Fruit fly (Drosophila melanogaster): ENCODE data around the gene CG43082.

The CG43082 gene

DNA sequence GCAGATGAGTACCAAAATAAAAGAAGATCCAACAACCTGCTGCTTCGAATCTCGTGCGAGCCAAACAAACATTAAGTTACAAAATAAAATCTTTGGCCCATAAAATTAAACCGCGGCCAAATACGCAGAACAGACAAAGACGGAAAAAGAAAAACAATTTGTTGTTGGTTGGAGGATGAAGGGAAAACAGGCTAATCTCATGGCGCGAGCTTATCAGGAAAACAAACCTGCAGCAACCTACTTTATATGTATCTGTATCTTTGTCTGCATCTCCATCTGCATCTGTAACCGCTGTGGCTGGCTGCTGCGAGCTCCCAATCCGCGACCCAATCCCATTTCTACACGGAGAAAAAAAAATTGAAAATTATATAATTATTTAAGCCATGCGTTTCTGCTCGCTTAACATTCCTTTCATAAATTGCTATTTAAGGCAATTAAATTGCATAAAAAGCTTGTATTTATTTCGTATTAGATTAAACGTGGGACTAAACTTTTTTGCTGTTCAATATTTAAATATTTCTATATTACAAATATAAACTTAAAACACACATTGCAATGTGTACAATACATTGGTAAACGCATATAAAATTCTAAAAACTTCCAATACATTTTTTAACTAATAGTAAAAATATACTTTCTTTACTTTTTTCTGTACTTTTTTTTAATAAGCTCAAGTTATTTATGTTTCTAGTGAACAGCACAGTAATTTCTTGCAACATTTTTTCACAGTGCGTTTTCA lies 31.3 kb downstream of the CG43082 start (continued):
- TF ChIP-seq Poxn (GFP tag; IDR thresholded peaks at IDR 0.05) (no peak), Nf-YC (tag; optimal IDR thresholded peaks at IDR 0.05) (no peak), shn (GFP tag; optimal IDR thresholded peaks at IDR 0.05) (no peak), CG11456 (GFP tag; IDR thresholded peaks at IDR 0.05) (no peak), Antp (GFP tag; optimal IDR thresholded peaks at IDR 0.05) (no peak), Awh (GFP tag; IDR thresholded peaks at IDR 0.05) (no peak), ATbp (GFP tag; optimal IDR thresholded peaks at IDR 0.05) (no peak), MBD-R2 (GFP tag; IDR thresholded peaks at IDR 0.05) (no peak), CG4617 (GFP tag; optimal IDR thresholded peaks at IDR 0.05; ENCODE audit: borderline replicate concordance) (no peak), CG10431 (GFP tag; optimal IDR thresholded peaks at IDR 0.05) (no peak), NK7.1 (GFP tag; optimal IDR thresholded peaks at IDR 0.05) (no peak), Asciz (GFP tag; optimal IDR thresholded peaks at IDR 0.05) (peak; percentile 43), zen (tag; optimal IDR thresholded peaks at IDR 0.05) (no peak), CG3847 (GFP tag; IDR thresholded peaks at IDR 0.05) (no peak), tio (GFP tag; optimal IDR thresholded peaks at IDR 0.05) (peak; percentile 54), CG14667 (GFP tag; IDR thresholded peaks at IDR 0.05) (no peak), C15 (GFP tag; IDR thresholded peaks at IDR 0.05) (no peak), Bteb2 (GFP tag; optimal IDR thresholded peaks at IDR 0.05) (no peak), CG13123 (GFP tag; optimal IDR thresholded peaks at IDR 0.05) (no peak), trem (tag; optimal IDR thresholded peaks at IDR 0.05) (peak; percentile 35), Taf1 (GFP tag; IDR thresholded peaks at IDR 0.05) (no peak), CG8924 (tag; optimal IDR thresholded peaks at IDR 0.05) (peak; percentile 39), CG3163 (GFP tag; optimal IDR thresholded peaks at IDR 0.05) (no peak), CG4730 (GFP tag; IDR thresholded peaks at IDR 0.05) (no peak), BEAF-32 (GFP tag; optimal IDR thresholded peaks at IDR 0.05) (no peak), CoRest (tag; optimal IDR thresholded peaks at IDR 0.05) (peak; percentile 47), CG6683 (GFP tag; optimal IDR thresholded peaks at IDR 0.05) (no peak), D19A (tag; optimal IDR thresholded peaks at IDR 0.05) (peak; percentile 47), CG34224 (GFP tag; IDR thresholded peaks at IDR 0.05; ENCODE audit: partially characterized antibody) (no peak), klu (GFP tag; IDR thresholded peaks at IDR 0.05) (no peak), CG8290 (GFP tag; optimal IDR thresholded peaks at IDR 0.05) (no peak), CG8290 (tag; optimal IDR thresholded peaks at IDR 0.05) (no peak), Sry-β (GFP tag; optimal IDR thresholded peaks at IDR 0.05) (no peak), jumu (GFP tag; optimal IDR thresholded peaks at IDR 0.05) (no peak), Dip2 (GFP tag; IDR thresholded peaks at IDR 0.05) (no peak), cato (GFP tag; optimal IDR thresholded peaks at IDR 0.05; ENCODE audit: borderline replicate concordance) (no peak), CrebB (tag; optimal IDR thresholded peaks at IDR 0.05) (no peak), CG9727 (GFP tag; optimal IDR thresholded peaks at IDR 0.05) (peak; percentile 72), CG12942 (GFP tag; optimal IDR thresholded peaks at IDR 0.05) (no peak), CG10543 (GFP tag; optimal IDR thresholded peaks at IDR 0.05) (no peak), Atf3 (GFP tag; optimal IDR thresholded peaks at IDR 0.05) (no peak), Eip74EF (GFP tag; optimal IDR thresholded peaks at IDR 0.05) (peak in 1 of 2 experiments; percentile 29), CG2712 (tag; optimal IDR thresholded peaks at IDR 0.05) (peak; percentile 68), CG7556 (GFP tag; optimal IDR thresholded peaks at IDR 0.05) (peak; percentile 38), CG16813 (GFP tag; IDR thresholded peaks at IDR 0.05; ENCODE audit: partially characterized antibody) (no peak), ara (GFP tag; IDR thresholded peaks at IDR 0.05) (no peak), twi (tag; optimal IDR thresholded peaks at IDR 0.05) (no peak), corto (GFP tag; optimal IDR thresholded peaks at IDR 0.05) (no peak), esg (GFP tag; conservative IDR thresholded peaks at IDR 0.05) (no peak), CG9215 (GFP tag; IDR thresholded peaks at IDR 0.05) (no peak)
